Worm (Caenorhabditis elegans) whole organism, L3 larva: ENCODE data around the gene K09C6.9.

Experiments used
- ama-1 ChIP-seq: fragments of 150-350 bp; optimal IDR thresholded peaks from 2 replicates; lab custom pipeline; 2018
- ceh-16 ChIP-seq: sonication (generic microtip); optimal IDR thresholded peaks from 2 replicates; lab custom pipeline; 2017; ENCODE audit warnings: missing biosample characterization, missing genetic modification characterization
- egl-27 ChIP-seq: sonication (generic microtip); optimal IDR thresholded peaks from 4 replicates; lab custom pipeline; 2017; ENCODE audit warnings: missing biosample characterization, missing genetic modification reagents, missing genetic modification characterization
- elt-3 ChIP-seq, 3 experiments: fragments of 150-350 bp in 1 of 3; sonication (generic microtip) in 2 of 3; optimal IDR thresholded peaks; 2 replicates in 2 of 3; 4 replicates in 1 of 3; lab custom pipeline; 2014 to 2017; ENCODE audit warnings: missing biosample characterization in 3 of 3, missing genetic modification characterization in 3 of 3
- fkh-2 ChIP-seq: fragments of 150-350 bp; optimal IDR thresholded peaks from 2 replicates; lab custom pipeline; 2014; ENCODE audit warnings: missing biosample characterization, missing genetic modification reagents, missing genetic modification characterization
- fos-1 ChIP-seq: fragments of 150-350 bp; optimal IDR thresholded peaks from 2 replicates; lab custom pipeline; 2014; ENCODE audit warnings: missing biosample characterization, missing genetic modification characterization
- nfya-1 ChIP-seq: sonication (generic microtip); optimal IDR thresholded peaks from 2 replicates; lab custom pipeline; 2017; ENCODE audit warnings: missing genetic modification characterization, mild to moderate bottlenecking, missing compliant biosample characterization, antibody characterized with exemption, moderate library complexity; ENCODE audit not compliant: insufficient read depth
- nhr-11 ChIP-seq: fragments of 150-350 bp; optimal IDR thresholded peaks from 2 replicates; lab custom pipeline; 2014; ENCODE audit warnings: missing biosample characterization, missing genetic modification characterization
- nhr-237 ChIP-seq: fragments of 150-350 bp; optimal IDR thresholded peaks from 2 replicates; lab custom pipeline; 2014; ENCODE audit warnings: missing biosample characterization, missing genetic modification characterization
- nhr-77 ChIP-seq: fragments of 150-350 bp; optimal IDR thresholded peaks from 2 replicates; lab custom pipeline; 2014; ENCODE audit warnings: missing biosample characterization, missing genetic modification characterization
- skn-1 ChIP-seq: fragments of 150-350 bp; optimal IDR thresholded peaks from 2 replicates; lab custom pipeline; 2014; ENCODE audit warnings: missing biosample characterization, missing genetic modification characterization
- snpc-4 ChIP-seq: fragments of 150-350 bp; optimal IDR thresholded peaks from 2 replicates; lab custom pipeline; 2014; ENCODE audit warnings: missing biosample characterization, missing genetic modification characterization
- unc-39 ChIP-seq: sonication (generic microtip); optimal IDR thresholded peaks from 4 replicates; lab custom pipeline; 2017; ENCODE audit warnings: missing biosample characterization, missing genetic modification characterization

ce11 chrV:871029-871428, 16.2 kb upstream of the K09C6.9 start, which contains the start of gene T02B11.4:
- TF ChIP-seq skn-1 (tag; lab: Kevin White, UChicago) (no peak), egl-27 (no peak), nhr-11 (tag; lab: Kevin White, UChicago) (no peak), elt-3 (tag; optimal IDR thresholded peaks at IDR 0.05; lab: Kevin White, UChicago) (no peak), nhr-237 (tag; lab: Kevin White, UChicago) (no peak), ama-1 (lab: Kevin White, UChicago) (no peak), ceh-16 (tag; lab: Kevin White, UChicago) (no peak), fkh-2 (tag; lab: Kevin White, UChicago) (no peak), nhr-77 (tag; lab: Kevin White, UChicago) (no peak), snpc-4 (no peak), unc-39 (tag; lab: Kevin White, UChicago) (no peak), fos-1 (tag; lab: Kevin White, UChicago) (no peak), nfya-1 (tag; lab: Kevin White, UChicago) (no peak)
